Fruit fly (Drosophila melanogaster) whole organism, embryonic: ENCODE data around the gene Kaz-m1.

Experiments used
- BtbVII ChIP-seq: fragments of 200-800 bp; sonication (Bioruptor generic); optimal IDR thresholded peaks from 3 replicates; lab custom pipeline; 2017; ENCODE audit warnings: missing biosample characterization, mild to moderate bottlenecking, missing genetic modification characterization
- Bteb2 ChIP-seq: fragments of 200-800 bp; sonication (Bioruptor generic); optimal IDR thresholded peaks from 2 replicates; lab custom pipeline; 2016; ENCODE audit warnings: missing biosample characterization, missing genetic modification characterization
- C15 ChIP-seq: fragments of 200-800 bp; sonication (Bioruptor generic); IDR thresholded peaks from 3 replicates; pipeline ENCODE4 v1.3.6; 2022; ENCODE audit warnings: missing biosample characterization, missing genetic modification characterization
- CG10431 ChIP-seq: fragments of 200-800 bp; sonication (Bioruptor generic); optimal IDR thresholded peaks from 3 replicates; lab custom pipeline; 2018; ENCODE audit warnings: missing biosample characterization, mild to moderate bottlenecking, missing genetic modification characterization
- CG11398 ChIP-seq: fragments of 200-800 bp; sonication (Bioruptor generic); optimal IDR thresholded peaks from 2 replicates; lab custom pipeline; 2016; ENCODE audit warnings: missing biosample characterization, missing genetic modification characterization
- CG11456 ChIP-seq: fragments of 200-800 bp; sonication (Bioruptor generic); IDR thresholded peaks from 3 replicates; pipeline ENCODE4 v1.3.6; 2022; ENCODE audit warnings: missing biosample characterization, missing genetic modification characterization
- CG13624 ChIP-seq: fragments of 200-800 bp; sonication (Bioruptor generic); optimal IDR thresholded peaks from 2 replicates; lab custom pipeline; 2016; ENCODE audit warnings: missing biosample characterization, missing genetic modification characterization
- CG13894 ChIP-seq: fragments of 200-800 bp; sonication (Bioruptor generic); optimal IDR thresholded peaks from 3 replicates; lab custom pipeline; 2018; ENCODE audit warnings: missing biosample characterization, mild to moderate bottlenecking, missing genetic modification characterization, moderate library complexity
- CG14710 ChIP-seq: fragments of 200-800 bp; sonication (Bioruptor generic); optimal IDR thresholded peaks from 3 replicates; lab custom pipeline; 2019; ENCODE audit warnings: missing biosample characterization, mild to moderate bottlenecking, missing genetic modification characterization, moderate library complexity
- CG15479 ChIP-seq: fragments of 200-800 bp; sonication (Bioruptor generic); optimal IDR thresholded peaks from 3 replicates; lab custom pipeline; 2019; ENCODE audit warnings: missing biosample characterization, mild to moderate bottlenecking, missing genetic modification characterization, moderate library complexity
- CG16813 ChIP-seq: fragments of 200-800 bp; sonication (Bioruptor generic); IDR thresholded peaks from 3 replicates; pipeline ENCODE4 v1.3.6; 2022; ENCODE audit warnings: missing biosample characterization, missing genetic modification characterization; ENCODE audit not compliant: partially characterized antibody
- CG18764 ChIP-seq: fragments of 200-800 bp; sonication (Bioruptor generic); optimal IDR thresholded peaks from 3 replicates; lab custom pipeline; 2016; ENCODE audit warnings: missing biosample characterization, missing genetic modification characterization
- CG30020 ChIP-seq: fragments of 200-800 bp; optimal IDR thresholded peaks from 2 replicates; lab custom pipeline; 2019; ENCODE audit warnings: missing biosample characterization, mild to moderate bottlenecking, missing genetic modification characterization, moderate library complexity
- CG32532 ChIP-seq: fragments of 200-800 bp; sonication (Bioruptor generic); IDR thresholded peaks from 2 replicates; pipeline ENCODE4 v1.3.6; 2022; ENCODE audit warnings: missing biosample characterization, missing genetic modification characterization
- CG34224 ChIP-seq: fragments of 200-800 bp; sonication (Bioruptor generic); IDR thresholded peaks from 3 replicates; pipeline ENCODE4 v1.3.6; 2022; ENCODE audit warnings: missing biosample characterization, missing genetic modification characterization; ENCODE audit not compliant: partially characterized antibody
- CG34422 ChIP-seq: fragments of 200-800 bp; sonication (Bioruptor generic); IDR thresholded peaks from 3 replicates; pipeline ENCODE4 v1.3.6; 2022; ENCODE audit warnings: missing biosample characterization, missing genetic modification characterization
- CG6689 ChIP-seq: fragments of 200-800 bp; sonication (Bioruptor generic); IDR thresholded peaks from 2 replicates; pipeline ENCODE4 v1.3.6; 2022; ENCODE audit warnings: missing biosample characterization, missing genetic modification characterization
- Chrac-16 ChIP-seq: fragments of 200-800 bp; sonication (Bioruptor generic); optimal IDR thresholded peaks from 3 replicates; lab custom pipeline; 2016; ENCODE audit warnings: missing biosample characterization, missing genetic modification characterization
- D19A ChIP-seq: fragments of 200-800 bp; optimal IDR thresholded peaks from 3 replicates; lab custom pipeline; 2019; ENCODE audit warnings: missing biosample characterization, mild to moderate bottlenecking, missing genetic modification characterization, moderate library complexity
- Doc3 ChIP-seq: fragments of 200-800 bp; sonication (Bioruptor generic); IDR thresholded peaks from 3 replicates; pipeline ENCODE4 v1.3.6; 2022; ENCODE audit warnings: missing biosample characterization, missing genetic modification characterization; ENCODE audit not compliant: partially characterized antibody
- E2f1 ChIP-seq: fragments of 200-800 bp; sonication (Bioruptor generic); IDR thresholded peaks from 2 replicates; pipeline ENCODE4 v1.3.6; 2022; ENCODE audit warnings: missing biosample characterization, missing genetic modification characterization
- Elba2 ChIP-seq: fragments of 200-800 bp; sonication (Bioruptor generic); optimal IDR thresholded peaks from 3 replicates; lab custom pipeline; 2016; ENCODE audit warnings: missing biosample characterization, missing genetic modification characterization
- H2.0 ChIP-seq: fragments of 200-800 bp; sonication (Bioruptor generic); IDR thresholded peaks from 2 replicates; pipeline ENCODE4 v1.3.6; 2022; ENCODE audit warnings: missing biosample characterization, missing genetic modification characterization
- HLHmδ ChIP-seq: fragments of 200-800 bp; sonication (Bioruptor generic); optimal IDR thresholded peaks from 2 replicates; lab custom pipeline; 2018; ENCODE audit warnings: missing biosample characterization, mild to moderate bottlenecking, missing genetic modification characterization, moderate library complexity
- Hmr ChIP-seq: fragments of 200-800 bp; sonication (Bioruptor generic); optimal IDR thresholded peaks from 3 replicates; lab custom pipeline; 2017; ENCODE audit warnings: mild to moderate bottlenecking, missing biosample characterization, missing genetic modification reagents, missing genetic modification characterization
- Hsf ChIP-seq: fragments of 200-800 bp; sonication (Bioruptor generic); optimal IDR thresholded peaks from 3 replicates; lab custom pipeline; 2016; ENCODE audit warnings: missing biosample characterization, missing genetic modification characterization
- Jarid2 ChIP-seq: fragments of 200-800 bp; sonication (Bioruptor generic); optimal IDR thresholded peaks from 3 replicates; lab custom pipeline; 2017; ENCODE audit warnings: mild to moderate bottlenecking, missing biosample characterization, missing genetic modification reagents, missing genetic modification characterization
- Lpt ChIP-seq: fragments of >200 bp; optimal IDR thresholded peaks from 2 replicates; lab custom pipeline; 2018; ENCODE audit warnings: missing biosample characterization, missing genetic modification characterization
- Med ChIP-seq: fragments of 200-800 bp; sonication (Bioruptor generic); peaks from one replicate; lab custom pipeline; 2016; ENCODE audit warnings: missing biosample characterization, missing genetic modification characterization, mild to moderate bottlenecking, inconsistent platforms, moderate library complexity
- Neu2 ChIP-seq: fragments of 200-800 bp; sonication (Bioruptor generic); optimal IDR thresholded peaks from 3 replicates; lab custom pipeline; 2016; ENCODE audit warnings: missing biosample characterization, missing genetic modification characterization, borderline replicate concordance
- NfI ChIP-seq: fragments of 200-800 bp; sonication (Bioruptor generic); optimal IDR thresholded peaks from 3 replicates; lab custom pipeline; 2018; ENCODE audit warnings: missing biosample characterization, mild to moderate bottlenecking, missing genetic modification characterization, moderate library complexity
- Oli ChIP-seq: fragments of 200-800 bp; sonication (Bioruptor generic); optimal IDR thresholded peaks from 2 replicates; lab custom pipeline; 2018; ENCODE audit warnings: missing biosample characterization, mild to moderate bottlenecking, missing genetic modification characterization, moderate library complexity
- Poxn ChIP-seq: fragments of 200-800 bp; sonication (Bioruptor generic); IDR thresholded peaks from 2 replicates; pipeline ENCODE4 v1.3.6; 2022; ENCODE audit warnings: missing biosample characterization, missing genetic modification characterization
- Sox100B ChIP-seq: fragments of 200-800 bp; sonication (Bioruptor generic); optimal IDR thresholded peaks from 3 replicates; lab custom pipeline; 2018; ENCODE audit warnings: missing biosample characterization, mild to moderate bottlenecking, missing genetic modification characterization
- crc ChIP-seq: fragments of 200-800 bp; sonication (Bioruptor generic); optimal IDR thresholded peaks from 2 replicates; lab custom pipeline; 2016; ENCODE audit warnings: missing biosample characterization, missing genetic modification characterization
- cwo ChIP-seq: fragments of 200-800 bp; sonication (Bioruptor generic); optimal IDR thresholded peaks from 3 replicates; lab custom pipeline; 2017; ENCODE audit warnings: missing biosample characterization, missing genetic modification characterization, mild to moderate bottlenecking, moderate library complexity, missing genetic modification reagents
- disco-r ChIP-seq: fragments of 200-800 bp; sonication (Bioruptor generic); optimal IDR thresholded peaks from 2 replicates; lab custom pipeline; 2016; ENCODE audit warnings: missing biosample characterization, missing genetic modification characterization
- gsb ChIP-seq: fragments of 200-800 bp; sonication (Bioruptor generic); IDR thresholded peaks from 2 replicates; pipeline ENCODE4 v1.3.6; 2022; ENCODE audit warnings: missing biosample characterization, missing genetic modification characterization
- ham ChIP-seq: fragments of 200-800 bp; sonication (Bioruptor generic); IDR thresholded peaks from 2 replicates; pipeline ENCODE4 v1.3.6; 2022; ENCODE audit warnings: missing biosample characterization, missing genetic modification characterization
- insv ChIP-seq, 2 experiments: fragments of 200-800 bp; sonication (Bioruptor generic); optimal IDR thresholded peaks; 3 replicates each; lab custom pipeline; 2016 to 2018; ENCODE audit warnings: missing biosample characterization in 2 of 2, missing genetic modification characterization in 2 of 2
- jing ChIP-seq: fragments of 200-800 bp; sonication (Bioruptor generic); optimal IDR thresholded peaks from 2 replicates; lab custom pipeline; 2018; ENCODE audit warnings: missing biosample characterization, mild to moderate bottlenecking, missing genetic modification characterization
- jumu ChIP-seq: fragments of 200-800 bp; sonication (Bioruptor generic); optimal IDR thresholded peaks from 3 replicates; lab custom pipeline; 2016; ENCODE audit warnings: missing biosample characterization, missing genetic modification characterization
- lilli ChIP-seq: fragments of 200-800 bp; sonication (Bioruptor generic); optimal IDR thresholded peaks from 3 replicates; lab custom pipeline; 2016; ENCODE audit warnings: missing biosample characterization, missing genetic modification characterization
- lmd ChIP-seq: fragments of 200-800 bp; sonication (Bioruptor generic); IDR thresholded peaks from 2 replicates; pipeline ENCODE4 v1.3.6; 2022; ENCODE audit warnings: missing biosample characterization, missing genetic modification characterization
- mld ChIP-seq: fragments of 200-800 bp; sonication (Bioruptor generic); IDR thresholded peaks from 3 replicates; pipeline ENCODE4 v1.3.6; 2022; ENCODE audit warnings: missing biosample characterization, missing genetic modification characterization; ENCODE audit not compliant: partially characterized antibody
- run ChIP-seq: fragments of 200-800 bp; sonication (Bioruptor generic); optimal IDR thresholded peaks from 3 replicates; lab custom pipeline; 2018; ENCODE audit warnings: missing biosample characterization, mild to moderate bottlenecking, missing genetic modification characterization
- scrt ChIP-seq: fragments of 200-800 bp; sonication (Bioruptor generic); optimal IDR thresholded peaks from 2 replicates; lab custom pipeline; 2018; ENCODE audit warnings: missing biosample characterization, mild to moderate bottlenecking, missing genetic modification characterization, moderate library complexity
- sr ChIP-seq: fragments of 200-800 bp; sonication (Bioruptor generic); IDR thresholded peaks from 3 replicates; pipeline ENCODE4 v1.3.6; 2022; ENCODE audit warnings: missing biosample characterization, missing genetic modification characterization
- vvl ChIP-seq: fragments of 200-800 bp; sonication (Bioruptor generic); IDR thresholded peaks from 2 replicates; pipeline ENCODE4 v1.3.6; 2022; ENCODE audit warnings: missing biosample characterization, missing genetic modification characterization

The Kaz-m1 gene

dm6 chr3R:26041417-26042101, 27.0 kb downstream of the Kaz-m1 start, which contains the start of gene gro (continued):
- TF ChIP-seq CG34224 (GFP tag; lab: Robert Waterston, UW) = peak; percentile 80
- peak in 1 of 2 experiments; percentile 72 for TF ChIP-seq insv (GFP tag; optimal IDR thresholded peaks at IDR 0.05; lab: Kevin White, UChicago)
- peak; percentile 27 for TF ChIP-seq BtbVII (GFP tag; lab: Kevin White, UChicago)
- peak; percentile 72 for TF ChIP-seq CG13894 (tag; lab: Kevin White, UChicago)
- TF ChIP-seq Jarid2 (GFP tag; lab: Kevin White, UChicago) = peak; percentile 35
- 0 out of 3 replicates have a peak, but pooled peaks have one; percentile 14 for TF ChIP-seq sr (GFP tag; lab: Robert Waterston, UW)
- TF ChIP-seq NfI (GFP tag; lab: Kevin White, UChicago) = peak; percentile 83
- TF ChIP-seq Med (GFP tag; lab: Kevin White, UChicago) = peak; percentile 98
- TF ChIP-seq scrt (GFP tag; lab: Kevin White, UChicago) = peak; percentile 34
- no peak for TF ChIP-seq jing (GFP tag; lab: Kevin White, UChicago)
- TF ChIP-seq mld (GFP tag; lab: Robert Waterston, UW) = peak; percentile 68
- peak; percentile 83 for TF ChIP-seq lilli (GFP tag; lab: Kevin White, UChicago)
- peak; percentile 52; the same call in 1 of the 2 replicates for TF ChIP-seq H2.0 (GFP tag; lab: Robert Waterston, UW)
- peak; percentile 84 for TF ChIP-seq CG14710 (tag; lab: Kevin White, UChicago)
- peak; percentile 83 for TF ChIP-seq CG34422 (GFP tag; lab: Robert Waterston, UW)
- TF ChIP-seq Chrac-16 (GFP tag; lab: Kevin White, UChicago) = peak; percentile 77
- no peak for TF ChIP-seq C15 (GFP tag; lab: Robert Waterston, UW)
- peak; percentile 89 for TF ChIP-seq HLHmδ (GFP tag; lab: Kevin White, UChicago)
- TF ChIP-seq CG11398 (GFP tag; lab: Kevin White, UChicago) = peak; percentile 24
- TF ChIP-seq E2f1 (GFP tag; lab: Robert Waterston, UW) = peak; percentile 68
- peak; percentile 88 for TF ChIP-seq vvl
- TF ChIP-seq CG30020 (tag; lab: Kevin White, UChicago) = peak; percentile 43
- TF ChIP-seq Lpt = no peak
- peak; percentile 78 for TF ChIP-seq jumu
- peak; percentile 82 for TF ChIP-seq Hmr (GFP tag; lab: Kevin White, UChicago)
- TF ChIP-seq CG13624 (GFP tag; lab: Kevin White, UChicago) = peak; percentile 87
- peak; percentile 30 for TF ChIP-seq Oli (tag; lab: Kevin White, UChicago)
- TF ChIP-seq Sox100B = peak; percentile 47
- no peak for TF ChIP-seq run (tag; lab: Kevin White, UChicago)
- no peak for TF ChIP-seq Poxn (GFP tag; lab: Robert Waterston, UW)
- TF ChIP-seq CG11456 (GFP tag; lab: Robert Waterston, UW) = peak; percentile 76; the same call in 2 of the 3 replicates
- TF ChIP-seq crc (GFP tag; lab: Kevin White, UChicago) = peak; percentile 54
- TF ChIP-seq CG32532 = peak; percentile 65; the same call in 1 of the 2 replicates
- TF ChIP-seq CG15479 (GFP tag; lab: Kevin White, UChicago) = peak; percentile 81
- no peak for TF ChIP-seq cwo
- TF ChIP-seq Neu2 (GFP tag; lab: Kevin White, UChicago) = no peak
- TF ChIP-seq CG10431 (GFP tag; lab: Kevin White, UChicago) = no peak
- peak; percentile 44; the same call in 1 of the 2 replicates for TF ChIP-seq lmd
- TF ChIP-seq Doc3 = peak; percentile 59; the same call in 2 of the 3 replicates
- TF ChIP-seq D19A (tag; lab: Kevin White, UChicago) = peak; percentile 4
- peak; percentile 78 for TF ChIP-seq CG16813 (GFP tag; lab: Robert Waterston, UW)
- TF ChIP-seq Elba2 (GFP tag; lab: Kevin White, UChicago) = peak; percentile 91
- TF ChIP-seq CG18764 (GFP tag; lab: Kevin White, UChicago) = peak; percentile 55
- peak; percentile 46; the same call in 1 of the 2 replicates for TF ChIP-seq CG6689 (GFP tag; lab: Robert Waterston, UW)
- TF ChIP-seq disco-r = peak; percentile 68
- peak; percentile 29; the same call in 1 of the 2 replicates for TF ChIP-seq gsb (GFP tag; lab: Robert Waterston, UW)
- TF ChIP-seq Bteb2 = peak; percentile 68
- TF ChIP-seq ham = no peak
- TF ChIP-seq Hsf (GFP tag; lab: Kevin White, UChicago) = peak; percentile 78
